Fruit fly (Drosophila melanogaster) whole organism, prepupa: ENCODE results near the gene Lsp1alpha.

Experiments
- CG10631 ChIP-seq: fragments of 200-800 bp; sonication (Bioruptor generic); optimal IDR thresholded peaks from 2 replicates; lab custom pipeline; 2016; ENCODE audit warnings: missing biosample characterization, missing genetic modification characterization
- CG10669 ChIP-seq: fragments of 200-800 bp; sonication (Bioruptor generic); optimal IDR thresholded peaks from 3 replicates; lab custom pipeline; 2018; ENCODE audit warnings: missing biosample characterization, mild to moderate bottlenecking, missing genetic modification characterization, moderate library complexity
- CG11294 ChIP-seq: fragments of 200-800 bp; sonication (Bioruptor generic); IDR thresholded peaks from 2 replicates; pipeline ENCODE4 v1.3.6; 2022; ENCODE audit warnings: missing biosample characterization, missing genetic modification characterization
- CG11762 ChIP-seq: fragments of 200-800 bp; sonication (Bioruptor generic); optimal IDR thresholded peaks from 3 replicates; lab custom pipeline; 2016; ENCODE audit warnings: missing biosample characterization, missing genetic modification characterization; ENCODE audit not compliant: insufficient read depth
- CG11902 ChIP-seq: fragments of 200-800 bp; sonication (Bioruptor generic); optimal IDR thresholded peaks from 3 replicates; lab custom pipeline; 2016; ENCODE audit warnings: missing biosample characterization, missing genetic modification characterization
- CG15336 ChIP-seq: fragments of 200-800 bp; sonication (Bioruptor generic); IDR thresholded peaks from 2 replicates; pipeline ENCODE4 v1.3.6; 2022; ENCODE audit warnings: missing biosample characterization, missing genetic modification characterization
- CG1621 ChIP-seq: fragments of 200-800 bp; sonication (Bioruptor generic); optimal IDR thresholded peaks from 3 replicates; lab custom pipeline; 2018; ENCODE audit warnings: missing biosample characterization, mild to moderate bottlenecking, missing genetic modification characterization
- CG3032 ChIP-seq: fragments of 200-800 bp; optimal IDR thresholded peaks from 2 replicates; lab custom pipeline; 2019; ENCODE audit warnings: missing biosample characterization, mild to moderate bottlenecking, missing genetic modification characterization, moderate library complexity
- CG31627 ChIP-seq: fragments of 200-800 bp; sonication (Bioruptor generic); optimal IDR thresholded peaks from 3 replicates; lab custom pipeline; 2016; ENCODE audit warnings: missing biosample characterization, missing genetic modification characterization
- CG34406 ChIP-seq: fragments of 200-800 bp; sonication (Bioruptor generic); optimal IDR thresholded peaks from 3 replicates; lab custom pipeline; 2016; ENCODE audit warnings: missing biosample characterization, missing genetic modification characterization
- CG3919 ChIP-seq: fragments of 200-800 bp; sonication (Bioruptor generic); optimal IDR thresholded peaks from 3 replicates; lab custom pipeline; 2016; ENCODE audit warnings: missing biosample characterization, missing genetic modification characterization
- CG4318 ChIP-seq: fragments of 200-800 bp; sonication (Bioruptor generic); optimal IDR thresholded peaks from 3 replicates; lab custom pipeline; 2017; ENCODE audit warnings: missing biosample characterization, mild to moderate bottlenecking, missing genetic modification characterization
- CG6163 ChIP-seq: fragments of 200-800 bp; sonication (Bioruptor generic); IDR thresholded peaks from 3 replicates; pipeline ENCODE4 v1.3.6; 2022; ENCODE audit warnings: missing biosample characterization, missing genetic modification characterization
- CG6792 ChIP-seq: fragments of 200-800 bp; sonication (Bioruptor generic); optimal IDR thresholded peaks from 3 replicates; lab custom pipeline; 2016; ENCODE audit warnings: missing biosample characterization, missing genetic modification characterization
- CG6808 ChIP-seq: fragments of 200-800 bp; sonication (Bioruptor generic); optimal IDR thresholded peaks from 3 replicates; lab custom pipeline; 2017; ENCODE audit warnings: missing biosample characterization, missing genetic modification characterization, mild to moderate bottlenecking, moderate library complexity, missing genetic modification reagents
- CG7368 ChIP-seq: fragments of 200-800 bp; sonication (Bioruptor generic); optimal IDR thresholded peaks from 3 replicates; lab custom pipeline; 2016; ENCODE audit warnings: missing biosample characterization, missing genetic modification characterization
- CG8119 ChIP-seq: fragments of 200-800 bp; sonication (Bioruptor generic); IDR thresholded peaks from 3 replicates; pipeline ENCODE4 v1.3.6; 2022; ENCODE audit warnings: missing biosample characterization, missing genetic modification characterization
- CG8319 ChIP-seq: fragments of 200-800 bp; sonication (Bioruptor generic); optimal IDR thresholded peaks from 3 replicates; lab custom pipeline; 2016; ENCODE audit warnings: missing biosample characterization, missing genetic modification characterization
- Eip75B ChIP-seq: fragments of 200-800 bp; sonication (Bioruptor generic); optimal IDR thresholded peaks from 3 replicates; lab custom pipeline; 2016; ENCODE audit warnings: missing biosample characterization, missing genetic modification characterization
- Eip78C ChIP-seq: fragments of 200-800 bp; sonication (Bioruptor generic); peaks from one replicate; lab custom pipeline; 2016; ENCODE audit warnings: missing biosample characterization, missing genetic modification characterization
- Ets21C ChIP-seq: fragments of 200-800 bp; sonication (Bioruptor generic); optimal IDR thresholded peaks from 3 replicates; lab custom pipeline; 2016; ENCODE audit warnings: missing biosample characterization, missing genetic modification characterization
- Gug ChIP-seq: fragments of 200-800 bp; sonication (Bioruptor generic); IDR thresholded peaks from 2 replicates; pipeline ENCODE4 v1.3.6; 2022; ENCODE audit warnings: missing biosample characterization, missing genetic modification characterization
- Hr38 ChIP-seq: sonication (Bioruptor generic); optimal IDR thresholded peaks from 2 replicates; lab custom pipeline; 2016; ENCODE audit warnings: missing biosample characterization, missing genetic modification characterization
- Hr39 ChIP-seq: fragments of 200-800 bp; sonication (Bioruptor generic); optimal IDR thresholded peaks from 2 replicates; lab custom pipeline; 2016; ENCODE audit warnings: missing biosample characterization, missing genetic modification characterization
- Hr4 ChIP-seq: fragments of 200-800 bp; sonication (Bioruptor generic); optimal IDR thresholded peaks from 3 replicates; lab custom pipeline; 2016; ENCODE audit warnings: missing biosample characterization, missing genetic modification characterization
- Met ChIP-seq: fragments of 200-800 bp; sonication (Bioruptor generic); optimal IDR thresholded peaks from 3 replicates; lab custom pipeline; 2016; ENCODE audit warnings: missing biosample characterization, missing genetic modification characterization
- OdsH ChIP-seq: fragments of 200-800 bp; sonication (Bioruptor generic); optimal IDR thresholded peaks from 3 replicates; lab custom pipeline; 2016; ENCODE audit warnings: missing biosample characterization, missing genetic modification characterization
- Smox ChIP-seq: fragments of 200-800 bp; sonication (Bioruptor generic); optimal IDR thresholded peaks from 3 replicates; lab custom pipeline; 2016; ENCODE audit warnings: missing biosample characterization, missing genetic modification characterization
- Sox102F ChIP-seq: fragments of 200-800 bp; sonication (Bioruptor generic); optimal IDR thresholded peaks from 2 replicates; lab custom pipeline; 2016; ENCODE audit warnings: missing biosample characterization, mild to moderate bottlenecking, missing genetic modification characterization
- Sox15 ChIP-seq: fragments of 200-800 bp; sonication (Bioruptor generic); optimal IDR thresholded peaks from 3 replicates; lab custom pipeline; 2016; ENCODE audit warnings: missing biosample characterization, missing genetic modification characterization
- acj6 ChIP-seq: fragments of 200-800 bp; sonication (Bioruptor generic); optimal IDR thresholded peaks from 3 replicates; lab custom pipeline; 2016; ENCODE audit warnings: missing biosample characterization, missing genetic modification characterization
- cyc ChIP-seq: fragments of 200-800 bp; sonication (Bioruptor generic); optimal IDR thresholded peaks from 3 replicates; lab custom pipeline; 2016; ENCODE audit warnings: missing biosample characterization, missing genetic modification characterization
- dac ChIP-seq: fragments of 200-800 bp; sonication (Bioruptor generic); optimal IDR thresholded peaks from 2 replicates; lab custom pipeline; 2017; ENCODE audit warnings: missing biosample characterization, mild to moderate bottlenecking, missing genetic modification characterization
- dsx ChIP-seq: fragments of 200-800 bp; optimal IDR thresholded peaks from 3 replicates; lab custom pipeline; 2019; ENCODE audit warnings: missing biosample characterization, mild to moderate bottlenecking, missing genetic modification characterization, moderate library complexity; ENCODE audit not compliant: poor library complexity, severe bottlenecking
- eg ChIP-seq: fragments of 200-800 bp; sonication (Bioruptor generic); IDR thresholded peaks from 3 replicates; pipeline ENCODE4 v1.3.6; 2022; ENCODE audit warnings: missing biosample characterization, missing genetic modification characterization
- fd59A ChIP-seq: fragments of 200-800 bp; sonication (Bioruptor generic); optimal IDR thresholded peaks from 2 replicates; lab custom pipeline; 2017; ENCODE audit warnings: missing biosample characterization, mild to moderate bottlenecking, missing genetic modification characterization, missing genetic modification reagents
- fkh ChIP-seq: fragments of 200-800 bp; sonication (Bioruptor generic); optimal IDR thresholded peaks from 3 replicates; lab custom pipeline; 2017; ENCODE audit warnings: missing biosample characterization, mild to moderate bottlenecking, missing genetic modification characterization, moderate library complexity
- net ChIP-seq: fragments of 200-800 bp; sonication (Bioruptor generic); optimal IDR thresholded peaks from 3 replicates; lab custom pipeline; 2016; ENCODE audit warnings: missing biosample characterization, missing genetic modification characterization
- pdm3 ChIP-seq: fragments of 200-800 bp; sonication (Bioruptor generic); optimal IDR thresholded peaks from 3 replicates; lab custom pipeline; 2016; ENCODE audit warnings: missing biosample characterization, missing genetic modification characterization
- salr ChIP-seq, 2 experiments: fragments of 200-800 bp; sonication (Bioruptor generic); optimal IDR thresholded peaks; 3 replicates each; lab custom pipeline; 2016 to 2018; ENCODE audit warnings: missing biosample characterization in 2 of 2, missing genetic modification characterization in 2 of 2, mild to moderate bottlenecking in 1 of 2
- ss ChIP-seq, 2 experiments: fragments of 200-800 bp; sonication (Bioruptor generic); optimal IDR thresholded peaks; 2 replicates in 1 of 2; 3 replicates in 1 of 2; lab custom pipeline; 2017 to 2018; ENCODE audit warnings: mild to moderate bottlenecking in 2 of 2, missing biosample characterization in 2 of 2, missing genetic modification characterization in 2 of 2, moderate library complexity in 1 of 2
- svp ChIP-seq: fragments of 200-800 bp; sonication (Bioruptor generic); peaks from one replicate; lab custom pipeline; 2016; ENCODE audit warnings: missing biosample characterization, missing genetic modification characterization
- vri ChIP-seq: fragments of 200-800 bp; sonication (Bioruptor generic); optimal IDR thresholded peaks from 3 replicates; lab custom pipeline; 2016; ENCODE audit warnings: missing biosample characterization, mild to moderate bottlenecking, missing genetic modification characterization

Gene Lsp1alpha

DNA sequence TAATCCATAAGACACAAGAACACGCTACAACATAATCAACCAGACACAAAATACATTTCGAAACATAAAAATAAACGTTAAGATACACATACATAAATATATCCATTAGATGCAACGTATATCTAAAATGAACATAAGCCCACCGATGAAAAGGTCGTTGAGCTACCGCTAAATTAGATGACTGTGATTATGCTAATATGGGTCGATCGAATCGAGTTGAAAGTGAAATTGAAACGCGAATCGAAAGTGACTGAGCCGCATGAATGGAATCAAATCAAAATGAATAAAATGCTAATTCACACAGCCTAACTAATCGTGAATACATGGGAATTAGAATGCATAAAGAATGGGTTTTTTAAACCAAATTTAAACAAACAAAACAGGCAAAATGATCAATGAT, 34.2 kb upstream of the Lsp1alpha start:
- TF ChIP-seq CG4318 (GFP tag; lab: Kevin White, UChicago) (no peak), Sox15 (no peak)

DNA sequence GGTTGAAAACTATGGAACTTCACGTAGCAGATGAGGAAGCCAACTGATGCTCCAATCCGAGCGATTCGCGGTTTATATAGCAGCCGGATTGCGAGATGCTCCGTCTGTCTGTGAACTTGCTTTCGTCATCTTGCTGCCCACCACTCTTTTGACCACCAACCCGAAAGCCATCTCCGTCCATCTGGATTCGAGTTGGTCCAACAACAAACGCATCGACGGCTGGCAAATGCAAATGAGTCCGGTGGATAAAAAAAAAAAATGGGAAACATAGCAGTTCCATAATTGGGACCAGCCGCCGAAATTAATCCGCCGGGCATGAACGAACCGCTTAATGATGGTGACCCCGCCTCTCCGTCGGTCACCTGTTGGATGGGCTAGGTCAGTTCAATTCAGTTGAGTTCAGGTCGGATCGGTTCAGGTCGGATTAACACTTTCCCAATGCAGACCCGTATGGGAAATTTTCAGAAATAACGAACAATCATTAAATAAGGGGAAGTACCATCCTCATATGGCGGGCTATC, 32.3 kb upstream of the Lsp1alpha start, which contains the start of gene CG15731:
CG15731 (minus strand) TSS at position 51 of the 521 bp plus-strand sequence.
- TF ChIP-seq CG3032 (no peak), CG8319 (GFP tag; lab: Kevin White, UChicago) (no peak), pdm3 (no peak), Gug (GFP tag; lab: Robert Waterston, UW) (no peak), CG11294 (no peak), OdsH (GFP tag; lab: Kevin White, UChicago) (no peak), CG1621 (tag; lab: Kevin White, UChicago) (no peak), fd59A (no peak), CG11762 (GFP tag; lab: Kevin White, UChicago) (no peak), CG6792 (no peak)
- TF ChIP-seq, all 60 proteins: peak for 0

- TF ChIP-seq CG10669 (GFP tag; lab: Kevin White, UChicago) = peak; percentile 13
- no peak for TF ChIP-seq vri (GFP tag; lab: Kevin White, UChicago)
- peak; percentile 10 for TF ChIP-seq Hr4 (GFP tag; lab: Kevin White, UChicago)
- TF ChIP-seq Smox = no peak
- no peak for TF ChIP-seq Met (GFP tag; lab: Kevin White, UChicago)
- peak; percentile 10 for TF ChIP-seq Hr39
- TF ChIP-seq CG15336 (GFP tag; lab: Robert Waterston, UW) = peak; percentile 39; the same call in 1 of the 2 replicates
- peak; percentile 34; the same call in 1 of the 3 replicates for TF ChIP-seq eg (GFP tag; lab: Robert Waterston, UW)
- TF ChIP-seq Eip78C = peak; percentile 75
- TF ChIP-seq, all 60 proteins: peak for 6
Measured at dm6 chrX:12462216-12462615, 27.9 kb upstream of the Lsp1alpha start.

- TF ChIP-seq ss (GFP tag; optimal IDR thresholded peaks at IDR 0.05; lab: Kevin White, UChicago) (no peak), CG3919 (GFP tag; lab: Kevin White, UChicago) (peak; percentile 56), CG6163 (GFP tag; lab: Robert Waterston, UW) (peak; percentile 56), net (GFP tag; lab: Kevin White, UChicago) (no peak), Eip75B (peak; percentile 12), vri (GFP tag; lab: Kevin White, UChicago) (no peak), cyc (GFP tag; lab: Kevin White, UChicago) (peak; percentile 41), dsx (GFP tag; lab: Kevin White, UChicago) (no peak), CG11902 (no peak), CG31627 (peak; percentile 41), CG6808 (no peak), Ets21C (GFP tag; lab: Kevin White, UChicago) (peak; percentile 17), CG10669 (GFP tag; lab: Kevin White, UChicago) (no peak), CG7368 (GFP tag; lab: Kevin White, UChicago) (no peak), Gug (GFP tag; lab: Robert Waterston, UW) (0 out of 2 replicates have a peak, but pooled peaks have one; percentile 37), Sox102F (GFP tag; lab: Kevin White, UChicago) (peak; percentile 11), Sox15 (peak; percentile 12), Met (GFP tag; lab: Kevin White, UChicago) (peak; percentile 41), acj6 (GFP tag; lab: Kevin White, UChicago) (peak; percentile 30), salr (GFP tag; optimal IDR thresholded peaks at IDR 0.05; lab: Kevin White, UChicago) (peak in 1 of 2 experiments; percentile 32), pdm3 (peak; percentile 59), CG10631 (GFP tag; lab: Kevin White, UChicago) (peak; percentile 66), Hr38 (no peak), CG34406 (peak; percentile 16), Smox (peak; percentile 51), dac (GFP tag; lab: Kevin White, UChicago) (no peak), CG3032 (peak; percentile 8), eg (GFP tag; lab: Robert Waterston, UW) (peak; percentile 55), svp (GFP tag; lab: Kevin White, UChicago) (peak; percentile 74), fd59A (no peak), Eip78C (peak; percentile 73), Hr39 (peak; percentile 30), fkh (GFP tag; lab: Kevin White, UChicago) (no peak), Hr4 (GFP tag; lab: Kevin White, UChicago) (peak; percentile 39), OdsH (GFP tag; lab: Kevin White, UChicago) (peak; percentile 21), CG15336 (GFP tag; lab: Robert Waterston, UW) (no peak), CG8119 (no peak)
Measured at dm6 chrX:12462936-12463558, 27.0 kb upstream of the Lsp1alpha start, which contains the start of the genes Rab40 and CG42258. Gene Rab40, minus strand, starts transcription at chrX:12463112. Gene CG42258, plus strand, starts transcription at chrX:12463528.
